Fruit fly (Drosophila melanogaster) whole organism, embryonic: ENCODE data around the gene Tim17b1.

ENCODE experiments used
- BtbVII ChIP-seq: fragments of 200-800 bp; sonication (Bioruptor generic); optimal IDR thresholded peaks from 3 replicates; lab custom pipeline; 2017; ENCODE audit warnings: missing biosample characterization, mild to moderate bottlenecking, missing genetic modification characterization
- CG10209 ChIP-seq: fragments of 200-800 bp; sonication (Bioruptor generic); optimal IDR thresholded peaks from 3 replicates; lab custom pipeline; 2017; ENCODE audit warnings: missing biosample characterization, mild to moderate bottlenecking, missing genetic modification characterization, missing genetic modification reagents
- CG11560 ChIP-seq: fragments of 200-800 bp; sonication (Bioruptor generic); IDR thresholded peaks from 3 replicates; pipeline ENCODE4 v1.3.6; 2022; ENCODE audit warnings: missing biosample characterization, missing genetic modification characterization
- CG14014 ChIP-seq: fragments of 200-800 bp; sonication (Bioruptor generic); IDR thresholded peaks from 2 replicates; pipeline ENCODE4 v1.3.6; 2022; ENCODE audit warnings: missing biosample characterization, missing genetic modification characterization
- CG1529 ChIP-seq: fragments of 200-800 bp; sonication (Bioruptor generic); optimal IDR thresholded peaks from 3 replicates; lab custom pipeline; 2018; ENCODE audit warnings: missing biosample characterization, missing genetic modification characterization
- CG3847 ChIP-seq: fragments of 200-800 bp; sonication (Bioruptor generic); IDR thresholded peaks from 2 replicates; pipeline ENCODE4 v1.3.6; 2022; ENCODE audit warnings: missing biosample characterization, missing genetic modification characterization
- CG4707 ChIP-seq: fragments of 200-800 bp; sonication (Bioruptor generic); optimal IDR thresholded peaks from 2 replicates; lab custom pipeline; 2018; ENCODE audit warnings: missing biosample characterization, mild to moderate bottlenecking, missing genetic modification characterization, moderate library complexity
- CG6765 ChIP-seq: fragments of 200-800 bp; sonication (Bioruptor generic); optimal IDR thresholded peaks from 3 replicates; lab custom pipeline; 2017; ENCODE audit warnings: missing biosample characterization, mild to moderate bottlenecking, missing genetic modification characterization
- CG7271 ChIP-seq: fragments of 200-800 bp; sonication (Bioruptor generic); optimal IDR thresholded peaks from 2 replicates; lab custom pipeline; 2018; ENCODE audit warnings: missing biosample characterization, mild to moderate bottlenecking, missing genetic modification characterization, moderate library complexity
- CG7357 ChIP-seq: fragments of 200-800 bp; sonication (Bioruptor generic); IDR thresholded peaks from 3 replicates; pipeline ENCODE4 v1.3.6; 2022; ENCODE audit warnings: missing biosample characterization, missing genetic modification characterization
- CG8281 ChIP-seq: fragments of 200-800 bp; sonication (Bioruptor generic); optimal IDR thresholded peaks from 2 replicates; lab custom pipeline; 2018; ENCODE audit warnings: missing biosample characterization, mild to moderate bottlenecking, missing genetic modification characterization, moderate library complexity
- CG8924 ChIP-seq: fragments of 200-800 bp; optimal IDR thresholded peaks from 3 replicates; lab custom pipeline; 2019; ENCODE audit warnings: missing biosample characterization, mild to moderate bottlenecking, missing genetic modification characterization, moderate library complexity
- CG9727 ChIP-seq: fragments of 200-800 bp; sonication (Bioruptor generic); optimal IDR thresholded peaks from 3 replicates; lab custom pipeline; 2017; ENCODE audit warnings: missing biosample characterization, mild to moderate bottlenecking, missing genetic modification characterization
- Camta ChIP-seq: fragments of 200-800 bp; sonication (Bioruptor generic); optimal IDR thresholded peaks from 2 replicates; lab custom pipeline; 2016; ENCODE audit warnings: missing biosample characterization, missing genetic modification characterization
- Dip3 ChIP-seq: fragments of 200-800 bp; sonication (Bioruptor generic); optimal IDR thresholded peaks from 3 replicates; lab custom pipeline; 2016; ENCODE audit warnings: missing biosample characterization, missing genetic modification characterization
- ERR ChIP-seq: fragments of 200-800 bp; sonication (Bioruptor generic); optimal IDR thresholded peaks from 2 replicates; lab custom pipeline; 2016; ENCODE audit warnings: missing biosample characterization, missing genetic modification characterization
- Nf-YB ChIP-seq: fragments of 200-800 bp; sonication (Bioruptor generic); optimal IDR thresholded peaks from 3 replicates; lab custom pipeline; 2019; ENCODE audit warnings: missing biosample characterization, mild to moderate bottlenecking, missing genetic modification characterization, moderate library complexity
- Pdp1 ChIP-seq, 2 experiments: fragments of 200-800 bp; sonication (Bioruptor generic); optimal IDR thresholded peaks; 3 replicates each; lab custom pipeline; 2016; ENCODE audit warnings: missing biosample characterization in 2 of 2, missing genetic modification characterization in 2 of 2, mild to moderate bottlenecking in 1 of 2, moderate library complexity in 1 of 2
- Side ChIP-seq: fragments of 200-800 bp; sonication (Bioruptor generic); optimal IDR thresholded peaks from 2 replicates; lab custom pipeline; 2016; ENCODE audit warnings: missing biosample characterization, missing genetic modification characterization
- Sin3A ChIP-seq: fragments of >200 bp; optimal IDR thresholded peaks from 2 replicates; lab custom pipeline; 2018
- Sox102F ChIP-seq: fragments of 200-800 bp; sonication (Bioruptor generic); optimal IDR thresholded peaks from 2 replicates; lab custom pipeline; 2018; ENCODE audit warnings: missing biosample characterization, mild to moderate bottlenecking, missing genetic modification characterization, moderate library complexity
- cas ChIP-seq: fragments of 200-800 bp; sonication (Bioruptor generic); IDR thresholded peaks from 2 replicates; pipeline ENCODE4 v1.3.6; 2022; ENCODE audit warnings: missing biosample characterization, missing genetic modification characterization
- chn ChIP-seq: fragments of 200-800 bp; sonication (Bioruptor generic); optimal IDR thresholded peaks from 2 replicates; lab custom pipeline; 2016; ENCODE audit warnings: missing biosample characterization, missing genetic modification characterization
- corto ChIP-seq: fragments of 200-800 bp; sonication (Bioruptor generic); optimal IDR thresholded peaks from 2 replicates; lab custom pipeline; 2016; ENCODE audit warnings: missing biosample characterization, mild to moderate bottlenecking, missing genetic modification characterization, moderate library complexity
- dm ChIP-seq: fragments of 200-800 bp; sonication (Bioruptor generic); optimal IDR thresholded peaks from 3 replicates; lab custom pipeline; 2016; ENCODE audit warnings: missing biosample characterization, missing genetic modification characterization
- dysf ChIP-seq: fragments of 200-800 bp; sonication (Bioruptor generic); IDR thresholded peaks from 3 replicates; pipeline ENCODE4 v1.3.6; 2022; ENCODE audit warnings: missing biosample characterization, missing genetic modification characterization
- fd64A ChIP-seq: fragments of 200-800 bp; sonication (Bioruptor generic); optimal IDR thresholded peaks from 3 replicates; lab custom pipeline; 2018; ENCODE audit warnings: missing biosample characterization, mild to moderate bottlenecking, missing genetic modification characterization
- ftz-f1 ChIP-seq: fragments of 200-800 bp; sonication (Bioruptor generic); optimal IDR thresholded peaks from 2 replicates; lab custom pipeline; 2016; ENCODE audit warnings: missing biosample characterization, missing genetic modification characterization
- gcm2 ChIP-seq: fragments of 200-800 bp; sonication (Bioruptor generic); optimal IDR thresholded peaks from 2 replicates; lab custom pipeline; 2016; ENCODE audit warnings: missing biosample characterization, missing genetic modification characterization
- gfzf ChIP-seq: fragments of 200-800 bp; sonication (Bioruptor generic); optimal IDR thresholded peaks from 2 replicates; lab custom pipeline; 2016; ENCODE audit warnings: missing biosample characterization, mild to moderate bottlenecking, missing genetic modification characterization, moderate library complexity
- grn ChIP-seq: fragments of 200-800 bp; sonication (Bioruptor generic); optimal IDR thresholded peaks from 3 replicates; lab custom pipeline; 2017; ENCODE audit warnings: missing biosample characterization, missing genetic modification characterization
- hkb ChIP-seq, 2 experiments: fragments of 200-800 bp in 1 of 2; fragments of >200 bp in 1 of 2; sonication (Bioruptor generic) in 1 of 2; IDR thresholded peaks in 1 of 2; optimal IDR thresholded peaks in 1 of 2; 2 replicates each; pipeline versions ENCODE4 v1.3.6 to Lab custom; 2017 to 2022; ENCODE audit warnings: missing biosample characterization in 1 of 2, missing genetic modification characterization in 1 of 2
- lbe ChIP-seq: fragments of 200-800 bp; sonication (Bioruptor generic); optimal IDR thresholded peaks from 2 replicates; lab custom pipeline; 2016; ENCODE audit warnings: missing biosample characterization, mild to moderate bottlenecking, missing genetic modification characterization
- lola ChIP-seq, 3 experiments: fragments of >200 bp in 2 of 3; fragments of 200-800 bp in 1 of 3; sonication (Bioruptor generic) in 1 of 3; optimal IDR thresholded peaks; 2 replicates each; lab custom pipeline; 2017 to 2019; ENCODE audit warnings: missing biosample characterization in 3 of 3, missing genetic modification characterization in 3 of 3, mild to moderate bottlenecking in 1 of 3, moderate library complexity in 1 of 3
- lov ChIP-seq, 2 experiments: fragments of 200-800 bp in 1 of 2; fragments of >200 bp in 1 of 2; sonication (Bioruptor generic) in 1 of 2; IDR thresholded peaks in 1 of 2; optimal IDR thresholded peaks in 1 of 2; 2 replicates in 1 of 2; 3 replicates in 1 of 2; pipeline versions ENCODE4 v1.3.6 to Lab custom; 2017 to 2022; ENCODE audit warnings: missing biosample characterization in 1 of 2, missing genetic modification characterization in 1 of 2
- mld ChIP-seq: fragments of 200-800 bp; sonication (Bioruptor generic); IDR thresholded peaks from 3 replicates; pipeline ENCODE4 v1.3.6; 2022; ENCODE audit warnings: missing biosample characterization, missing genetic modification characterization; ENCODE audit not compliant: partially characterized antibody
- nmo ChIP-seq: fragments of 200-800 bp; sonication (Bioruptor generic); optimal IDR thresholded peaks from 2 replicates; lab custom pipeline; 2018; ENCODE audit warnings: missing biosample characterization, mild to moderate bottlenecking, missing genetic modification characterization, moderate library complexity
- prd ChIP-seq, 3 experiments: fragments of >200 bp in 2 of 3; fragments of 200-800 bp in 1 of 3; sonication (Bioruptor generic) in 1 of 3; optimal IDR thresholded peaks in 2 of 3; IDR thresholded peaks in 1 of 3; 2 replicates in 2 of 3; 3 replicates in 1 of 3; pipeline versions ENCODE4 v1.3.6 to Lab custom; 2017 to 2022; ENCODE audit warnings: missing biosample characterization in 1 of 3, missing genetic modification characterization in 1 of 3
- pzg ChIP-seq: fragments of 200-800 bp; sonication (Bioruptor generic); optimal IDR thresholded peaks from 3 replicates; lab custom pipeline; 2018; ENCODE audit warnings: missing biosample characterization, mild to moderate bottlenecking, missing genetic modification characterization, moderate library complexity
- rib ChIP-seq: fragments of 200-800 bp; sonication (Bioruptor generic); IDR thresholded peaks from 2 replicates; pipeline ENCODE4 v1.3.6; 2022; ENCODE audit warnings: missing biosample characterization, missing genetic modification characterization
- slp2 ChIP-seq: fragments of 200-800 bp; sonication (Bioruptor generic); optimal IDR thresholded peaks from 2 replicates; lab custom pipeline; 2016; ENCODE audit warnings: missing biosample characterization, missing genetic modification characterization
- tap ChIP-seq: fragments of 200-800 bp; optimal IDR thresholded peaks from 3 replicates; lab custom pipeline; 2019; ENCODE audit warnings: missing biosample characterization, mild to moderate bottlenecking, missing genetic modification characterization, moderate library complexity
- tio ChIP-seq: fragments of 200-800 bp; sonication (Bioruptor generic); optimal IDR thresholded peaks from 2 replicates; lab custom pipeline; 2017; ENCODE audit warnings: missing biosample characterization, missing genetic modification characterization, inconsistent platforms
- ttk ChIP-seq: fragments of 200-800 bp; sonication (Bioruptor generic); IDR thresholded peaks from 2 replicates; pipeline ENCODE4 v2.1.2; 2022; ENCODE audit warnings: missing biosample characterization, missing genetic modification characterization
- unc-4 ChIP-seq: fragments of 200-800 bp; sonication (Bioruptor generic); IDR thresholded peaks from 2 replicates; pipeline ENCODE4 v1.3.6; 2022; ENCODE audit warnings: missing biosample characterization, missing genetic modification characterization; ENCODE audit not compliant: partially characterized antibody
- unpg ChIP-seq: fragments of 200-800 bp; sonication (Bioruptor generic); optimal IDR thresholded peaks from 3 replicates; lab custom pipeline; 2018; ENCODE audit warnings: missing biosample characterization, mild to moderate bottlenecking, missing genetic modification characterization, moderate library complexity
- wor ChIP-seq: fragments of 200-800 bp; sonication (Bioruptor generic); IDR thresholded peaks from 2 replicates; pipeline ENCODE4 v1.3.6; 2022; ENCODE audit warnings: missing biosample characterization, missing genetic modification characterization
- zfh2 ChIP-seq: fragments of 200-800 bp; sonication (Bioruptor generic); optimal IDR thresholded peaks from 2 replicates; lab custom pipeline; 2016; ENCODE audit warnings: missing biosample characterization, missing genetic modification characterization

Gene Tim17b1

DNA sequence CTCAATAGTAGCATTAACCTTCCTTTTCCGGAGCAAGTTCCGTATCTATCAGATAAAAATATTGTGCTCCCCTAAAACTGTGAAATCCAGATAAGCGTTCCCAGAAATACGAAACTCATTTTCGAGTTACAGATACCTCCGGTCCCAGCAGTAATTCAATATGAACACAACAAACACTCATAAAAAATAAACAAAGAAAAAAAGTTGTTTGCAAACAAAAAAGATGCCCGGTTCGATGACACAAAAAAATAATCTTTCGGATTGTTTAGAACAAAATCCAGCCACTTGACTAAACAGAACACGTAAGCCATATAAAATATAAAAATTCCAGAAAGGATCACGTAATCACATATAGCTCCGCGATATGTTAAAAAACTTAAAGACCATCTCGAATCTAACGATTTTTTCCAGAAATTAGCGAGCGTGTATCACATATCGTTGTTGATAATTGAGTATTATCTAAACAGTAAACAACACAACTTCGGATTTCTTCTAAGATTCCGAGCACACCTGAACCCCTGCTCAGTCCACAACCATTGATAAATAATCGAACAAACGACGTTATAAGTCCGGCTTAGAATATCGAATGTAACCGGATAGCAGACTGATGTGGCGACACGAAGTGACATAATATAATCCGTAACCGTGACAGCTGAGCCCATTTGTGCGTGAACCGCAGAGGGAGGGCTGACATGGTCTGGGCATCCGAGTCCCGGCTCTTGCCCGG is 19.3 kb downstream of the Tim17b1 start (continued):
- TF ChIP-seq BtbVII (GFP tag; lab: Kevin White, UChicago) (peak; percentile 16), Sin3A (lab: Kevin White, UChicago) (no peak), CG10209 (GFP tag; lab: Kevin White, UChicago) (peak; percentile 73), cas (GFP tag; lab: Robert Waterston, UW) (no peak), wor (no peak), hkb (optimal IDR thresholded peaks at IDR 0.05; lab: Kevin White, UChicago) (no peak), hkb (GFP tag; IDR thresholded peaks at IDR 0.05; lab: Robert Waterston, UW) (peak; percentile 13; the same call in 1 of the 2 replicates), fd64A (peak; percentile 54), lbe (GFP tag; lab: Kevin White, UChicago) (peak; percentile 67), lola (GFP tag; optimal IDR thresholded peaks at IDR 0.05; lab: Kevin White, UChicago) (peak in 1 of 3 experiments; percentile 56), slp2 (GFP tag; lab: Kevin White, UChicago) (no peak), ttk (no peak), gcm2 (no peak), Camta (peak; percentile 63), CG8281 (no peak), unpg (GFP tag; lab: Kevin White, UChicago) (peak; percentile 50), prd (optimal IDR thresholded peaks at IDR 0.05; lab: Kevin White, UChicago) (no peak), prd (GFP tag; IDR thresholded peaks at IDR 0.05; lab: Robert Waterston, UW) (no peak; the same call in 2 of the 3 replicates), zfh2 (no peak), CG11560 (tag; lab: Robert Waterston, UW) (no peak), dysf (GFP tag; lab: Robert Waterston, UW) (no peak), CG7357 (GFP tag; lab: Robert Waterston, UW) (no peak), Side (GFP tag; lab: Kevin White, UChicago) (peak; percentile 46), CG1529 (peak; percentile 31), mld (no peak), CG4707 (GFP tag; lab: Kevin White, UChicago) (peak; percentile 50), grn (GFP tag; lab: Kevin White, UChicago) (peak; percentile 71), CG6765 (GFP tag; lab: Kevin White, UChicago) (no peak), corto (GFP tag; lab: Kevin White, UChicago) (no peak), CG7271 (tag; lab: Kevin White, UChicago) (peak; percentile 60), CG14014 (GFP tag; lab: Robert Waterston, UW) (no peak), unc-4 (GFP tag; lab: Robert Waterston, UW) (no peak), Sox102F (no peak), ERR (GFP tag; lab: Kevin White, UChicago) (no peak), gfzf (no peak), nmo (GFP tag; lab: Kevin White, UChicago) (no peak), rib (GFP tag; lab: Robert Waterston, UW) (no peak), Pdp1 (GFP tag; optimal IDR thresholded peaks at IDR 0.05; lab: Kevin White, UChicago) (peak in 1 of 2 experiments; percentile 43), pzg (GFP tag; lab: Kevin White, UChicago) (no peak), Dip3 (no peak), CG3847 (0 out of 2 replicates have a peak, but pooled peaks have one; percentile 15), CG8924 (tag; lab: Kevin White, UChicago) (peak; percentile 53), tap (tag; lab: Kevin White, UChicago) (no peak), Nf-YB (GFP tag; lab: Kevin White, UChicago) (peak; percentile 40), dm (GFP tag; lab: Kevin White, UChicago) (no peak), lov (optimal IDR thresholded peaks at IDR 0.05; lab: Kevin White, UChicago) (no peak), lov (GFP tag; IDR thresholded peaks at IDR 0.05; lab: Robert Waterston, UW) (no peak), chn (GFP tag; lab: Kevin White, UChicago) (no peak), ftz-f1 (GFP tag; lab: Kevin White, UChicago) (no peak), tio (peak; percentile 53), CG9727 (GFP tag; lab: Kevin White, UChicago) (peak; percentile 78)
